Worm (Caenorhabditis elegans) whole organism, early embryonic: ENCODE data around the gene F22H10.6.

Experiments used
- B0310.2 ChIP-seq: sonication (generic microtip); optimal IDR thresholded peaks from 2 replicates; lab custom pipeline; 2016; ENCODE audit warnings: mild to moderate bottlenecking, missing genetic modification characterization, missing compliant biosample characterization
- ama-1 ChIP-seq: fragments of 150-350 bp; optimal IDR thresholded peaks from 2 replicates; lab custom pipeline; 2014
- ceh-13 ChIP-seq: fragments of 200-800 bp; sonication (Bioruptor generic); optimal IDR thresholded peaks from 2 replicates; lab custom pipeline; 2018; ENCODE audit warnings: mild to moderate bottlenecking, missing genetic modification characterization, missing compliant biosample characterization
- ceh-36 ChIP-seq: sonication (generic microtip); optimal IDR thresholded peaks from 2 replicates; lab custom pipeline; 2016; ENCODE audit warnings: missing genetic modification characterization, inconsistent platforms, missing compliant biosample characterization
- ets-7 ChIP-seq: sonication (generic microtip); optimal IDR thresholded peaks from 2 replicates; lab custom pipeline; 2016; ENCODE audit warnings: missing genotype, missing genetic modification characterization, missing compliant biosample characterization
- flt-1 ChIP-seq: fragments of 200-800 bp; sonication (Bioruptor generic); IDR thresholded peaks from 2 replicates; pipeline ENCODE4 v1.3.6; 2022; ENCODE audit warnings: missing genetic modification characterization, missing compliant biosample characterization
- hmbx-1 ChIP-seq: sonication (generic microtip); optimal IDR thresholded peaks from 2 replicates; lab custom pipeline; 2016; ENCODE audit warnings: mild to moderate bottlenecking, missing genetic modification characterization, missing compliant biosample characterization
- hmg-4 ChIP-seq: fragments of 200-800 bp; sonication (Bioruptor generic); optimal IDR thresholded peaks from 2 replicates; lab custom pipeline; 2018; ENCODE audit warnings: mild to moderate bottlenecking, missing genetic modification characterization, missing compliant biosample characterization
- hnd-1 ChIP-seq: sonication (generic microtip); optimal IDR thresholded peaks from 2 replicates; lab custom pipeline; 2016; ENCODE audit warnings: missing genetic modification characterization, missing compliant biosample characterization
- scrt-1 ChIP-seq: fragments of 200-800 bp; sonication (Bioruptor generic); IDR thresholded peaks from 2 replicates; pipeline ENCODE4 v1.3.6; 2022; ENCODE audit warnings: missing genetic modification characterization, missing compliant biosample characterization
- sea-1 ChIP-seq: fragments of 200-800 bp; sonication (Bioruptor generic); conservative IDR thresholded peaks from 2 replicates; pipeline ENCODE4 v1.3.6; 2022; ENCODE audit warnings: missing genetic modification characterization, missing compliant biosample characterization
- tbx-11 ChIP-seq: fragments of 200-800 bp; sonication (Bioruptor generic); IDR thresholded peaks from 2 replicates; pipeline ENCODE4 v1.3.6; 2022; ENCODE audit warnings: missing genetic modification characterization, missing compliant biosample characterization
- tbx-37 ChIP-seq: fragments of 200-800 bp; sonication (Bioruptor generic); conservative IDR thresholded peaks from 2 replicates; pipeline ENCODE4 v1.3.6; 2022; ENCODE audit warnings: missing genetic modification reagents, missing genetic modification characterization, missing compliant biosample characterization
- tra-4 ChIP-seq: sonication (generic microtip); optimal IDR thresholded peaks from 2 replicates; lab custom pipeline; 2017; ENCODE audit warnings: missing genetic modification characterization, missing compliant biosample characterization

ce11 chrX:16662723-16663122 lies 28.4 kb downstream of the F22H10.6 start, which contains the start of gene F43B10.1:
- TF ChIP-seq ceh-13 (GFP tag; lab: Kevin White, UChicago) (no peak), ama-1 (no peak), flt-1 (GFP tag; lab: Robert Waterston, UW) (no peak), tra-4 (no peak), B0310.2 (tag; lab: Kevin White, UChicago) (no peak), tbx-11 (GFP tag; lab: Robert Waterston, UW) (no peak), sea-1 (GFP tag; lab: Robert Waterston, UW) (no peak), scrt-1 (no peak), hmg-4 (GFP tag; lab: Kevin White, UChicago) (no peak), ets-7 (tag; lab: Kevin White, UChicago) (no peak), hnd-1 (tag; lab: Kevin White, UChicago) (no peak), hmbx-1 (no peak), ceh-36 (tag; lab: Kevin White, UChicago) (no peak), tbx-37 (GFP tag; lab: Robert Waterston, UW) (no peak; the same call in 1 of the 2 replicates)
